Fruit fly (Drosophila melanogaster) whole organism: ENCODE data around the gene hoe1.

Experiments used
- CG8478 ChIP-seq: fragments of >200 bp; optimal IDR thresholded peaks from 2 replicates; lab custom pipeline; 2018; ENCODE audit warnings: inconsistent platforms
- Dll ChIP-seq: fragments of >200 bp; optimal IDR thresholded peaks from 2 replicates; lab custom pipeline; 2017
- EcR ChIP-seq, 2 experiments: fragments of >200 bp; optimal IDR thresholded peaks; 2 replicates each; lab custom pipeline; 2017; ENCODE audit warnings: missing biosample characterization in 2 of 2, missing genetic modification characterization in 2 of 2, missing genetic modification reagents in 2 of 2
- pan ChIP-seq: fragments of >200 bp; optimal IDR thresholded peaks from 2 replicates; lab custom pipeline; 2017
- psq ChIP-seq: fragments of >200 bp; optimal IDR thresholded peaks from 2 replicates; lab custom pipeline; 2017
- usp ChIP-seq: fragments of >200 bp; optimal IDR thresholded peaks from 2 replicates; lab custom pipeline; 2017; ENCODE audit warnings: missing biosample characterization, missing genetic modification characterization, mixed read lengths

- TF ChIP-seq psq (no peak), usp (no peak), pan (lab: Kevin White, UChicago) (no peak), EcR (GFP tag; optimal IDR thresholded peaks at IDR 0.05; lab: Kevin White, UChicago) (no peak), CG8478 (lab: Kevin White, UChicago) (no peak), Dll (lab: Kevin White, UChicago) (no peak)
These were observed at the start of gene hoe1 for dm6 chr2L:4932284-4932683.
